Fruit fly (Drosophila melanogaster): ENCODE data around the gene CG43074.

Gene CG43074

dm6 chr3L:3472786-3473185 lies 11.7 kb downstream of the CG43074 start (continued):
- peak; percentile 88 for TF ChIP-seq CG3281 (GFP tag; optimal IDR thresholded peaks at IDR 0.05)
- peak; percentile 13 for TF ChIP-seq CG12942 (GFP tag; optimal IDR thresholded peaks at IDR 0.05)
- TF ChIP-seq CG31388 (GFP tag; optimal IDR thresholded peaks at IDR 0.05), result no peak
- TF ChIP-seq Mrtf (GFP tag; IDR thresholded peaks at IDR 0.05), result peak; percentile 49; the same call in 1 of the 3 replicates
- TF ChIP-seq vnd (GFP tag; IDR thresholded peaks at IDR 0.05; ENCODE audit: partially characterized antibody), result no peak
- no peak; the same call in 1 of the 2 replicates for TF ChIP-seq ham (GFP tag; IDR thresholded peaks at IDR 0.05)
- peak; percentile 47; the same call in 1 of the 3 replicates for TF ChIP-seq Optix (GFP tag; IDR thresholded peaks at IDR 0.05)
- peak; percentile 3 for TF ChIP-seq CG16815 (GFP tag; optimal IDR thresholded peaks at IDR 0.05)
- TF ChIP-seq CG13894 (tag; optimal IDR thresholded peaks at IDR 0.05), result peak; percentile 92
- TF ChIP-seq klu (GFP tag; IDR thresholded peaks at IDR 0.05), result peak; percentile 38; the same call in 1 of the 2 replicates
- TF ChIP-seq pzg (GFP tag; optimal IDR thresholded peaks at IDR 0.05), result no peak
- no peak for TF ChIP-seq D (optimal IDR thresholded peaks at IDR 0.05)
- peak; percentile 41 for TF ChIP-seq D (GFP tag; optimal IDR thresholded peaks at IDR 0.05)
- no peak for TF ChIP-seq Scr (GFP tag; IDR thresholded peaks at IDR 0.05; ENCODE audit: partially characterized antibody)
- peak; percentile 82 for TF ChIP-seq CG13424 (tag; optimal IDR thresholded peaks at IDR 0.05)
- peak; percentile 34; the same call in 1 of the 2 replicates for TF ChIP-seq CG4730 (GFP tag; IDR thresholded peaks at IDR 0.05)
- 0 out of 2 replicates have a peak, but pooled peaks have one; percentile 44 for TF ChIP-seq cas (GFP tag; IDR thresholded peaks at IDR 0.05)
- TF ChIP-seq CG10209 (GFP tag; optimal IDR thresholded peaks at IDR 0.05), result peak; percentile 68
- TF ChIP-seq inv (GFP tag; IDR thresholded peaks at IDR 0.05; ENCODE audit: partially characterized antibody), result no peak
- no peak for TF ChIP-seq kni (GFP tag; optimal IDR thresholded peaks at IDR 0.05)
- peak; percentile 61 for TF ChIP-seq CG7372 (GFP tag; IDR thresholded peaks at IDR 0.05)
- TF ChIP-seq jumu (GFP tag; optimal IDR thresholded peaks at IDR 0.05), result peak; percentile 1
- TF ChIP-seq HLH4C (GFP tag; IDR thresholded peaks at IDR 0.05; ENCODE audit: partially characterized antibody), result no peak
- peak; percentile 14 for TF ChIP-seq CG14710 (tag; optimal IDR thresholded peaks at IDR 0.05)
- TF ChIP-seq CG11696 (GFP tag; IDR thresholded peaks at IDR 0.05), result peak; percentile 22; the same call in 1 of the 2 replicates
- no peak for TF ChIP-seq HLHmδ (GFP tag; optimal IDR thresholded peaks at IDR 0.05)
- peak; percentile 81 for TF ChIP-seq row (GFP tag; IDR thresholded peaks at IDR 0.05)
- TF ChIP-seq en (GFP tag; optimal IDR thresholded peaks at IDR 0.05), result peak; percentile 16
- TF ChIP-seq Xrp1 (GFP tag; IDR thresholded peaks at IDR 0.05), result peak; percentile 77
- peak; percentile 55; the same call in 1 of the 2 replicates for TF ChIP-seq CG14441 (GFP tag; IDR thresholded peaks at IDR 0.05)
- peak; percentile 47 for TF ChIP-seq Chrac-16 (GFP tag; optimal IDR thresholded peaks at IDR 0.05)
- no peak for TF ChIP-seq CG5245 (GFP tag; optimal IDR thresholded peaks at IDR 0.05)
- TF ChIP-seq zfh2 (GFP tag; optimal IDR thresholded peaks at IDR 0.05), result peak; percentile 53
- TF ChIP-seq Hsf (GFP tag; optimal IDR thresholded peaks at IDR 0.05), result peak; percentile 67
- no peak for TF ChIP-seq ato (GFP tag; IDR thresholded peaks at IDR 0.05; ENCODE audit: partially characterized antibody)
- TF ChIP-seq CG3065 (GFP tag; optimal IDR thresholded peaks at IDR 0.05), result no peak
- TF ChIP-seq CG15269 (tag; optimal IDR thresholded peaks at IDR 0.05), result peak; percentile 83
- TF ChIP-seq Poxn (GFP tag; IDR thresholded peaks at IDR 0.05), result no peak
- peak; percentile 51 for TF ChIP-seq CG10274 (GFP tag; optimal IDR thresholded peaks at IDR 0.05)
- TF ChIP-seq tap (tag; optimal IDR thresholded peaks at IDR 0.05), result peak; percentile 41
- TF ChIP-seq prd (optimal IDR thresholded peaks at IDR 0.05), result no peak
- TF ChIP-seq prd (GFP tag; IDR thresholded peaks at IDR 0.05), result peak; percentile 44; the same call in 1 of the 3 replicates
- TF ChIP-seq CG2202 (tag; optimal IDR thresholded peaks at IDR 0.05), result no peak
- TF ChIP-seq CG9727 (GFP tag; optimal IDR thresholded peaks at IDR 0.05), result peak; percentile 69
- TF ChIP-seq disco-r (GFP tag; optimal IDR thresholded peaks at IDR 0.05), result no peak
- TF ChIP-seq gcm (GFP tag; optimal IDR thresholded peaks at IDR 0.05), result peak; percentile 56
- 0 out of 3 replicates have a peak, but pooled peaks have one; percentile 26 for TF ChIP-seq CG7357 (GFP tag; IDR thresholded peaks at IDR 0.05)
- peak; percentile 66 for TF ChIP-seq mam (GFP tag; optimal IDR thresholded peaks at IDR 0.05)
- no peak for TF ChIP-seq Doc2 (GFP tag; IDR thresholded peaks at IDR 0.05)
- no peak for TF ChIP-seq Max (GFP tag; optimal IDR thresholded peaks at IDR 0.05)
- TF ChIP-seq Hmx (GFP tag; optimal IDR thresholded peaks at IDR 0.05), result no peak
